Fruit fly (Drosophila melanogaster): ENCODE measurements around the gene CG9588.

The CG9588 gene

dm6 chr3R:13709839-13710238 lies 33.4 kb upstream of the CG9588 start, which contains the start of gene Argp:
TSS of gene Argp (minus strand) at chr3R:13709939.
- TF ChIP-seq rgr (GFP tag; optimal IDR thresholded peaks at IDR 0.05) (no peak), Hnf4 (GFP tag; optimal IDR thresholded peaks at IDR 0.05) (no peak), br (GFP tag; optimal IDR thresholded peaks at IDR 0.05) (no peak), woc (GFP tag; optimal IDR thresholded peaks at IDR 0.05) (no peak), jim (GFP tag; optimal IDR thresholded peaks at IDR 0.05) (no peak), fru (GFP tag; optimal IDR thresholded peaks at IDR 0.05) (no peak), sage (GFP tag; optimal IDR thresholded peaks at IDR 0.05) (no peak), ey (GFP tag; optimal IDR thresholded peaks at IDR 0.05) (no peak), Hr83 (GFP tag; optimal IDR thresholded peaks at IDR 0.05; ENCODE audit: poor library complexity, severe bottlenecking) (no peak), GATAd (GFP tag; optimal IDR thresholded peaks at IDR 0.05) (no peak), dmrt93B (GFP tag; optimal IDR thresholded peaks at IDR 0.05) (no peak), Dfd (GFP tag; optimal IDR thresholded peaks at IDR 0.05) (no peak), brk (GFP tag; optimal IDR thresholded peaks at IDR 0.05) (no peak), Jra (GFP tag; optimal IDR thresholded peaks at IDR 0.05) (no peak), Myc (optimal IDR thresholded peaks at IDR 0.05) (no peak), usp (GFP tag; optimal IDR thresholded peaks at IDR 0.05) (no peak), N (GFP tag; optimal IDR thresholded peaks at IDR 0.05) (no peak), Rel (GFP tag; optimal IDR thresholded peaks at IDR 0.05) (no peak), Rel (tag; optimal IDR thresholded peaks at IDR 0.05) (no peak)

dm6 chr3R:13706457-13706856 lies 30.0 kb upstream of the CG9588 start, which contains the start of gene Adgf-C:
TSS of gene Adgf-C (plus strand) at chr3R:13706757.
- TF ChIP-seq dl (GFP tag; optimal IDR thresholded peaks at IDR 0.05; ENCODE audit: insufficient read depth in 1 of 2, partially characterized antibody in 2 of 2): no peak
- no peak for TF ChIP-seq Rel (GFP tag; optimal IDR thresholded peaks at IDR 0.05)
- no peak for TF ChIP-seq Rel (tag; optimal IDR thresholded peaks at IDR 0.05)
- TF ChIP-seq br (GFP tag; optimal IDR thresholded peaks at IDR 0.05): no peak
- TF ChIP-seq foxo (GFP tag; optimal IDR thresholded peaks at IDR 0.05): no peak
- TF ChIP-seq pan (optimal IDR thresholded peaks at IDR 0.05): no peak

- TF ChIP-seq tai (GFP tag; optimal IDR thresholded peaks at IDR 0.05): no peak
- TF ChIP-seq Rel (GFP tag; optimal IDR thresholded peaks at IDR 0.05): no peak
- TF ChIP-seq Rel (tag; optimal IDR thresholded peaks at IDR 0.05): peak; percentile 55
Observed at dm6 chr3R:13705292-13705885, 28.9 kb upstream of the CG9588 start, which contains the start of gene Adgf-D. TSS of gene Adgf-D (minus strand) at chr3R:13705402.

dm6 chr3R:13700738-13701137 lies 24.3 kb upstream of the CG9588 start, which contains the start of gene f-cup:
TSS of gene f-cup (minus strand) at chr3R:13700838.
- no peak for TF ChIP-seq Jra (GFP tag; optimal IDR thresholded peaks at IDR 0.05)
- TF ChIP-seq sv (GFP tag; optimal IDR thresholded peaks at IDR 0.05): no peak
- TF ChIP-seq Dfd (GFP tag; optimal IDR thresholded peaks at IDR 0.05): no peak
- no peak for TF ChIP-seq sage (GFP tag; optimal IDR thresholded peaks at IDR 0.05)
- no peak for TF ChIP-seq Myc (optimal IDR thresholded peaks at IDR 0.05)
- no peak for TF ChIP-seq dsf (GFP tag; optimal IDR thresholded peaks at IDR 0.05; ENCODE audit: borderline replicate concordance)

- no peak for TF ChIP-seq br (GFP tag; optimal IDR thresholded peaks at IDR 0.05)
- TF ChIP-seq rgr (GFP tag; optimal IDR thresholded peaks at IDR 0.05): no peak
- TF ChIP-seq woc (GFP tag; optimal IDR thresholded peaks at IDR 0.05): no peak
- TF ChIP-seq CG32264 (GFP tag; optimal IDR thresholded peaks at IDR 0.05): no peak
- TF ChIP-seq psq (GFP tag; optimal IDR thresholded peaks at IDR 0.05): no peak
- TF ChIP-seq Hnf4 (GFP tag; optimal IDR thresholded peaks at IDR 0.05): no peak
- TF ChIP-seq OdsH (GFP tag; optimal IDR thresholded peaks at IDR 0.05): no peak
- TF ChIP-seq HLH106 (tag; optimal IDR thresholded peaks at IDR 0.05): no peak
- TF ChIP-seq h (GFP tag; optimal IDR thresholded peaks at IDR 0.05): no peak
- TF ChIP-seq foxo (GFP tag; optimal IDR thresholded peaks at IDR 0.05): no peak
- no peak for TF ChIP-seq Jra (GFP tag; optimal IDR thresholded peaks at IDR 0.05)
- TF ChIP-seq sage (GFP tag; optimal IDR thresholded peaks at IDR 0.05): no peak
- TF ChIP-seq dmrt93B (GFP tag; optimal IDR thresholded peaks at IDR 0.05): no peak
- no peak for TF ChIP-seq Rel (GFP tag; optimal IDR thresholded peaks at IDR 0.05)
- TF ChIP-seq Rel (tag; optimal IDR thresholded peaks at IDR 0.05): no peak
- TF ChIP-seq Dif (GFP tag; optimal IDR thresholded peaks at IDR 0.05; ENCODE audit: partially characterized antibody): no peak
- TF ChIP-seq Hr83 (GFP tag; optimal IDR thresholded peaks at IDR 0.05; ENCODE audit: poor library complexity, severe bottlenecking): no peak
Observed at dm6 chr3R:13700192-13700591, 23.7 kb upstream of the CG9588 start, which contains the start of gene ninaB. TSS of gene ninaB (plus strand) at chr3R:13700565.
